Worm (Caenorhabditis elegans) whole organism, L4 larva: ENCODE measurements around the gene C25H3.10.

ENCODE experiments used
- F26F4.8 ChIP-seq: fragments of 200-800 bp; sonication (Bioruptor generic); conservative IDR thresholded peaks from 2 replicates; pipeline ENCODE4 v1.3.6; 2022; ENCODE audit warnings: missing genetic modification characterization, missing compliant biosample characterization
- F37D6.2 ChIP-seq: sonication (generic microtip); optimal IDR thresholded peaks from 2 replicates; lab custom pipeline; 2016; ENCODE audit warnings: mild to moderate bottlenecking, missing genetic modification characterization, missing compliant biosample characterization
- F49E8.2 ChIP-seq: sonication (generic microtip); optimal IDR thresholded peaks from 2 replicates; lab custom pipeline; 2016; ENCODE audit warnings: missing compliant biosample characterization, mild to moderate bottlenecking, missing genetic modification characterization, borderline replicate concordance
- Y48G9A.11 ChIP-seq: fragments of 200-800 bp; sonication (Bioruptor generic); IDR thresholded peaks from 2 replicates; pipeline ENCODE4 v1.3.6; 2022; ENCODE audit warnings: missing genetic modification reagents, missing genetic modification characterization, missing compliant biosample characterization
- Y75B8A.6 ChIP-seq: fragments of 200-800 bp; sonication (Bioruptor generic); IDR thresholded peaks from 2 replicates; pipeline ENCODE4 v1.3.6; 2022; ENCODE audit warnings: missing genetic modification reagents, missing genetic modification characterization, missing compliant biosample characterization
- ZK337.2 ChIP-seq: fragments of 200-800 bp; sonication (Bioruptor generic); IDR thresholded peaks from 2 replicates; pipeline ENCODE4 v1.3.6; 2022; ENCODE audit warnings: missing genetic modification reagents, missing genetic modification characterization, missing compliant biosample characterization
- arid-1 ChIP-seq: fragments of 200-800 bp; sonication (Bioruptor generic); conservative IDR thresholded peaks from 2 replicates; pipeline ENCODE4 v1.3.6; 2022; ENCODE audit warnings: missing genetic modification reagents, missing genetic modification characterization, missing compliant biosample characterization
- attf-4 ChIP-seq: sonication (generic microtip); optimal IDR thresholded peaks from 3 replicates; lab custom pipeline; 2017; ENCODE audit warnings: missing biosample characterization, missing genetic modification characterization
- ceh-28 ChIP-seq: fragments of 150-350 bp; optimal IDR thresholded peaks from 2 replicates; lab custom pipeline; 2014; ENCODE audit warnings: missing biosample characterization, missing genetic modification reagents, missing genetic modification characterization
- ceh-44 ChIP-seq: fragments of 200-800 bp; sonication (Bioruptor generic); IDR thresholded peaks from 2 replicates; pipeline ENCODE4 v1.3.6; 2022; ENCODE audit warnings: missing genetic modification reagents, missing genetic modification characterization, missing compliant biosample characterization
- cey-2 ChIP-seq: sonication (generic microtip); optimal IDR thresholded peaks from 3 replicates; lab custom pipeline; 2017; ENCODE audit warnings: missing genetic modification characterization, mild to moderate bottlenecking, missing compliant biosample characterization, antibody characterized with exemption, borderline replicate concordance; ENCODE audit not compliant: insufficient read depth
- daf-16 ChIP-seq, 3 experiments: sonication (generic microtip); optimal IDR thresholded peaks; 2 replicates each; lab custom pipeline; 2016 to 2017; ENCODE audit warnings: missing genetic modification characterization in 3 of 3, missing genetic modification reagents in 3 of 3, mild to moderate bottlenecking in 2 of 3, missing compliant biosample characterization in 2 of 3, missing biosample characterization in 1 of 3, moderate library complexity in 1 of 3
- daf-19 ChIP-seq: fragments of 200-800 bp; sonication (Bioruptor generic); conservative IDR thresholded peaks from 2 replicates; pipeline ENCODE4 v1.3.6; 2022; ENCODE audit warnings: missing genetic modification characterization, missing compliant biosample characterization
- egl-27 ChIP-seq: sonication (generic microtip); optimal IDR thresholded peaks from 3 replicates; lab custom pipeline; 2017; ENCODE audit warnings: missing biosample characterization, missing genetic modification reagents, missing genetic modification characterization
- fos-1 ChIP-seq: fragments of 150-350 bp; optimal IDR thresholded peaks from 2 replicates; lab custom pipeline; 2014; ENCODE audit warnings: missing biosample characterization, missing genetic modification characterization
- gei-8 ChIP-seq: fragments of 200-800 bp; sonication (Bioruptor generic); optimal IDR thresholded peaks from 2 replicates; lab custom pipeline; 2018; ENCODE audit warnings: mild to moderate bottlenecking, missing genetic modification characterization, missing compliant biosample characterization
- hlh-11 ChIP-seq: fragments of 200-800 bp; sonication (Bioruptor generic); optimal IDR thresholded peaks from 2 replicates; lab custom pipeline; 2018; ENCODE audit warnings: mild to moderate bottlenecking, missing genetic modification characterization, missing compliant biosample characterization
- hlh-30 ChIP-seq: sonication (generic microtip); optimal IDR thresholded peaks from 2 replicates; lab custom pipeline; 2017; ENCODE audit warnings: antibody characterized with exemption, mild to moderate bottlenecking, missing genetic modification characterization, missing compliant biosample characterization; ENCODE audit not compliant: insufficient read depth
- jun-1 ChIP-seq: fragments of 150-350 bp; optimal IDR thresholded peaks from 2 replicates; lab custom pipeline; 2014; ENCODE audit warnings: missing biosample characterization, missing genetic modification reagents, missing genetic modification characterization
- lir-3 ChIP-seq: sonication (generic microtip); optimal IDR thresholded peaks from 2 replicates; lab custom pipeline; 2016; ENCODE audit warnings: mild to moderate bottlenecking, missing genetic modification characterization, missing compliant biosample characterization
- lsy-2 ChIP-seq, 2 experiments: fragments of 150-350 bp in 1 of 2; sonication (generic microtip) in 1 of 2; optimal IDR thresholded peaks; 2 replicates each; lab custom pipeline; 2014 to 2017; ENCODE audit warnings: missing biosample characterization in 2 of 2, missing genetic modification characterization in 2 of 2
- mdt-29 ChIP-seq: fragments of 200-800 bp; sonication (Bioruptor generic); IDR thresholded peaks from 2 replicates; pipeline ENCODE4 v1.3.6; 2022; ENCODE audit warnings: missing genetic modification reagents, missing genetic modification characterization, missing compliant biosample characterization
- mes-2 ChIP-seq: sonication (generic microtip); optimal IDR thresholded peaks from 2 replicates; lab custom pipeline; 2016; ENCODE audit warnings: missing genotype, mild to moderate bottlenecking, missing genetic modification characterization, missing compliant biosample characterization; ENCODE audit not compliant: poor library complexity, severe bottlenecking
- mxl-3 ChIP-seq: fragments of 200-800 bp; sonication (Bioruptor generic); optimal IDR thresholded peaks from 2 replicates; lab custom pipeline; 2018; ENCODE audit warnings: mild to moderate bottlenecking, missing genetic modification characterization, missing compliant biosample characterization
- nhr-111 ChIP-seq: fragments of 200-800 bp; sonication (Bioruptor generic); optimal IDR thresholded peaks from 2 replicates; lab custom pipeline; 2018; ENCODE audit warnings: mild to moderate bottlenecking, missing genetic modification characterization, missing compliant biosample characterization
- nhr-25 ChIP-seq: sonication (generic microtip); optimal IDR thresholded peaks from 2 replicates; lab custom pipeline; 2017; ENCODE audit warnings: missing genetic modification characterization, mild to moderate bottlenecking, missing compliant biosample characterization, antibody characterized with exemption, moderate library complexity, borderline replicate concordance; ENCODE audit not compliant: insufficient read depth
- nhr-41 ChIP-seq: fragments of 200-800 bp; sonication (Bioruptor generic); IDR thresholded peaks from 2 replicates; pipeline ENCODE4 v1.3.6; 2022; ENCODE audit warnings: missing genetic modification reagents, missing genetic modification characterization, missing compliant biosample characterization
- nhr-42 ChIP-seq: fragments of 200-800 bp; sonication (Bioruptor generic); IDR thresholded peaks from 2 replicates; pipeline ENCODE4 v1.3.6; 2022; ENCODE audit warnings: missing genetic modification characterization, missing compliant biosample characterization
- nhr-48 ChIP-seq: sonication (generic microtip); optimal IDR thresholded peaks from 2 replicates; lab custom pipeline; 2016; ENCODE audit warnings: mild to moderate bottlenecking, missing genetic modification characterization, missing compliant biosample characterization
- nhr-76 ChIP-seq: fragments of 150-350 bp; optimal IDR thresholded peaks from 2 replicates; lab custom pipeline; 2014; ENCODE audit warnings: missing biosample characterization, missing genetic modification characterization
- nhr-77 ChIP-seq: fragments of 150-350 bp; optimal IDR thresholded peaks from 2 replicates; lab custom pipeline; 2014; ENCODE audit warnings: missing biosample characterization, missing genetic modification characterization
- pqm-1 ChIP-seq: sonication (generic microtip); optimal IDR thresholded peaks from 2 replicates; lab custom pipeline; 2017; ENCODE audit warnings: missing biosample characterization, missing genetic modification characterization
- rbr-2 ChIP-seq: sonication (generic microtip); optimal IDR thresholded peaks from 2 replicates; lab custom pipeline; 2016; ENCODE audit warnings: missing genotype, missing genetic modification characterization, missing compliant biosample characterization
- set-16 ChIP-seq: fragments of 200-800 bp; sonication (Bioruptor generic); IDR thresholded peaks from 2 replicates; pipeline ENCODE4 v1.3.6; 2022; ENCODE audit warnings: missing genetic modification reagents, missing genetic modification characterization, missing compliant biosample characterization
- skn-1 ChIP-seq: fragments of 150-350 bp; optimal IDR thresholded peaks from 2 replicates; lab custom pipeline; 2014; ENCODE audit warnings: missing biosample characterization, missing genetic modification characterization
- snpc-1.2 ChIP-seq: fragments of 200-800 bp; sonication (Bioruptor generic); IDR thresholded peaks from 2 replicates; pipeline ENCODE4 v1.3.6; 2022; ENCODE audit warnings: missing genetic modification reagents, missing genetic modification characterization, missing compliant biosample characterization
- spr-3 ChIP-seq: fragments of 200-800 bp; sonication (Bioruptor generic); optimal IDR thresholded peaks from 2 replicates; lab custom pipeline; 2018; ENCODE audit warnings: mild to moderate bottlenecking, missing genetic modification characterization, missing compliant biosample characterization
- unc-39 ChIP-seq: sonication (generic microtip); optimal IDR thresholded peaks from 2 replicates; lab custom pipeline; 2017; ENCODE audit warnings: missing biosample characterization, missing genetic modification characterization
- unc-62 ChIP-seq, 3 experiments: fragments of 150-350 bp in 1 of 3; sonication (generic microtip); optimal IDR thresholded peaks in 2 of 3; peaks in 1 of 3; 1 replicate in 1 of 3; 2 replicates in 2 of 3; lab custom pipeline; 2014 to 2017; ENCODE audit warnings: missing biosample characterization in 3 of 3, missing genetic modification characterization in 3 of 3, missing genetic modification reagents in 3 of 3, missing genotype in 1 of 3
- zag-1 ChIP-seq: fragments of 150-350 bp; optimal IDR thresholded peaks from 2 replicates; lab custom pipeline; 2014; ENCODE audit warnings: missing biosample characterization, missing genetic modification characterization
- zip-11 ChIP-seq: fragments of 200-800 bp; sonication (Bioruptor generic); IDR thresholded peaks from 2 replicates; pipeline ENCODE4 v1.3.6; 2022; ENCODE audit warnings: missing genetic modification characterization, missing compliant biosample characterization
- ztf-11 ChIP-seq: fragments of 150-350 bp; optimal IDR thresholded peaks from 2 replicates; lab custom pipeline; 2014; ENCODE audit warnings: missing biosample characterization, missing genetic modification characterization
- ztf-7 ChIP-seq: fragments of 150-350 bp; optimal IDR thresholded peaks from 2 replicates; lab custom pipeline; 2014; ENCODE audit warnings: missing biosample characterization, missing genetic modification characterization

C25H3.10 gene

DNA sequence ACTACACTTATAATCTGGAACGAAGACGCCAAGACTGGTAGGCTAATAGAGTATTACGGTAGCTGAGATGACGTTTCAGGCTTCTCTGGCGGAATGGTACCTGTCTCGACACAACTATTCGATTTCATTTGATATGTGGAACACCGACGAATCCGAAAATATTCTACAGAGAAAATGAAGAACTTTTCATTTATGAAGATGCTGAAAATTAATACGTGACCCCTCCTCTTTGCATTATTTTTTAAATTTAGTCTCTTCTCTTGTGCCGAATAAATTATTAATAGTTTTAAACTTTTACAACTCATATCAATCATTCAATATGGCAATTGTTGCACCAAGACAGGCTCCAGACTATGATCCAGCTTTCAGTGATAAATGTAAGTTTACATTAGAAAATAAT is 32.8 kb downstream of the C25H3.10 start, which contains the start of gene C25H3.16:
Gene C25H3.16 (plus strand): TSS at position 301 of the 400 bp plus-strand sequence.
- no peak for TF ChIP-seq skn-1 (tag; lab: Kevin White, UChicago)
- TF ChIP-seq nhr-25 (tag; lab: Kevin White, UChicago), result no peak
- no peak for TF ChIP-seq pqm-1 (tag; lab: Kevin White, UChicago)
- TF ChIP-seq unc-39 (tag; lab: Kevin White, UChicago), result no peak
- TF ChIP-seq lir-3 (tag; lab: Kevin White, UChicago), result no peak
- TF ChIP-seq, all 104 proteins: peak for 0

- TF ChIP-seq jun-1 (tag; lab: Kevin White, UChicago) (no peak), hlh-30 (no peak), spr-3 (GFP tag; lab: Kevin White, UChicago) (no peak), mes-2 (no peak), nhr-42 (GFP tag; lab: Robert Waterston, UW) (no peak), gei-8 (GFP tag; lab: Kevin White, UChicago) (no peak), nhr-77 (tag; lab: Kevin White, UChicago) (no peak), F26F4.8 (GFP tag; lab: Robert Waterston, UW) (no peak), Y75B8A.6 (GFP tag; lab: Robert Waterston, UW) (no peak), skn-1 (tag; lab: Kevin White, UChicago) (no peak), F37D6.2 (tag; lab: Kevin White, UChicago) (no peak), ZK337.2 (GFP tag; lab: Robert Waterston, UW) (no peak), zip-11 (GFP tag; lab: Robert Waterston, UW) (no peak), attf-4 (no peak), nhr-41 (GFP tag; lab: Robert Waterston, UW) (no peak), nhr-48 (no peak)
These were observed 33.7 kb downstream of the C25H3.10 start, which contains the start of gene C25H3.15 for ce11 chrII:5665029-5665428. C25H3.15 (plus strand) TSS chrII:5665329.

DNA sequence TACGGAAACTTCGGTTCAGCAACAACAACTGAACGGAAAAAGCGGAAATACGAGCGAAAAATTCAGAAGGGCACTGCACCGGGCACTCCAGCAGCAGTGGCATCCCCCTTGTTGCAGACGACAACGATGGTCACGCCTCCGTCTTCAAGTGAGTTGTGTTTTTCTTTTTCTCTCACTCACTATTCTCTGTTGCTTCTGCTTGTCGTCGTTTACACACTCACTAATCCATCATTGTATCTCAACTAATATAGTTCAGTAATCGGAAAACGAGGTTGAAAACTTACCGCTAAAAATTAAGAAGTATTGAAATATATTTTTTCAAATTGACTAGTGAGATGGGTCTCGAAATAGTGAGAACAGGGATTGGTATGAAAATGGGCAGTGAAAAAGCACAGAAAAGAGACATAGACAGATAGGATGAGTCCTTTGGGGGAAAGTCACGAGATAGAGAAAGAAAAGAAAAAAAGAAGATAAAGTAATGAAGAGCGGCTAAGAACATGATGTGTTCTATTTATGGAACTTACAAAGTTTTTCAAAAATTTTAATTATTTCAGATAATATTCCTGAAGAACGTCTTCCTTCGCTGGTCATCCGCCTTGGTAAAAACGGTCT is 35.5 kb downstream of the C25H3.10 start:
- TF ChIP-seq unc-62 (GFP tag; optimal IDR thresholded peaks at IDR 0.05 in 1 of 2; lab: Kevin White, UChicago), result peak in 1 of 2 experiments; percentile 91
- TF ChIP-seq unc-62 (tag; optimal IDR thresholded peaks at IDR 0.05; lab: Kevin White, UChicago), result no peak
- TF ChIP-seq spr-3 (GFP tag; lab: Kevin White, UChicago), result no peak
- TF ChIP-seq nhr-41 (GFP tag; lab: Robert Waterston, UW), result no peak
- TF ChIP-seq zag-1 (tag; lab: Kevin White, UChicago), result no peak
- no peak for TF ChIP-seq fos-1 (tag; lab: Kevin White, UChicago)
- TF ChIP-seq daf-16 (GFP tag; optimal IDR thresholded peaks at IDR 0.05; lab: Kevin White, UChicago), result no peak
- no peak for TF ChIP-seq daf-16 (tag; optimal IDR thresholded peaks at IDR 0.05; lab: Kevin White, UChicago)
- no peak for TF ChIP-seq ztf-7 (tag; lab: Kevin White, UChicago)
- TF ChIP-seq egl-27 (tag; lab: Kevin White, UChicago), result no peak
- no peak for TF ChIP-seq set-16 (GFP tag; lab: Robert Waterston, UW)
- no peak for TF ChIP-seq F37D6.2 (tag; lab: Kevin White, UChicago)
- TF ChIP-seq nhr-48, result no peak
- TF ChIP-seq Y75B8A.6 (GFP tag; lab: Robert Waterston, UW), result no peak
- no peak for TF ChIP-seq attf-4
- no peak for TF ChIP-seq mdt-29 (GFP tag; lab: Robert Waterston, UW)
- no peak for TF ChIP-seq daf-19
- no peak for TF ChIP-seq zip-11 (GFP tag; lab: Robert Waterston, UW)
- no peak for TF ChIP-seq mxl-3
- TF ChIP-seq ztf-11 (tag; lab: Kevin White, UChicago), result no peak
- TF ChIP-seq F49E8.2 (tag; lab: Kevin White, UChicago), result no peak
- no peak for TF ChIP-seq ceh-44 (GFP tag; lab: Robert Waterston, UW)
- TF ChIP-seq lsy-2 (tag; optimal IDR thresholded peaks at IDR 0.05; lab: Kevin White, UChicago), result peak in 1 of 2 experiments; percentile 50
- no peak for TF ChIP-seq mes-2
- TF ChIP-seq nhr-25 (tag; lab: Kevin White, UChicago), result no peak
- no peak for TF ChIP-seq ceh-28 (tag; lab: Kevin White, UChicago)
- TF ChIP-seq arid-1 (GFP tag; lab: Robert Waterston, UW), result no peak
- no peak for TF ChIP-seq nhr-111 (GFP tag; lab: Kevin White, UChicago)
- TF ChIP-seq rbr-2, result peak; percentile 13
- TF ChIP-seq hlh-11 (tag; lab: Kevin White, UChicago), result no peak
- 0 out of 2 replicates have a peak, but pooled peaks have one; percentile 37 for TF ChIP-seq Y48G9A.11 (GFP tag; lab: Robert Waterston, UW)
- no peak for TF ChIP-seq cey-2 (tag; lab: Kevin White, UChicago)
- no peak for TF ChIP-seq nhr-77 (tag; lab: Kevin White, UChicago)
- no peak for TF ChIP-seq snpc-1.2 (GFP tag; lab: Robert Waterston, UW)
- TF ChIP-seq nhr-76 (tag; lab: Kevin White, UChicago), result no peak
